Fruit fly (Drosophila melanogaster): Measurements from ENCODE around the gene CG34448.

Gene CG34448

DNA sequence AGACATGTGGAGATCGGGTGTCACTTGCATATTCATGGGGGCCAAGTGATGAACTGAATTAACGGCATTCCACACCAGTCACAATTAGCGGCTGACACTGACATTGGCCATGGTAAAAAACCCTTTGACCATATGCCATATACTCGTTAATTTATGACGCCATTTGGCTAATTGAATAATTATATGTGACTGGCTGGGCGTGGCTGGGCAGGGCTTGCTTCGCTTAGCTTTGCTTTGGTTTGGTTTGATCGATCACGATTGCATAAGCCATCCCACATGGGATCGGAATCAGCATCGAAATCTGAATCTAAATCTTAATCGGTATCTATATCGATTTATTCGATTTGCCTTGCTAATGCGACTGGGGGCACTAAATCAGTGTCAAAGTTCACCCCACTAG, 11.8 kb upstream of the CG34448 start:
- TF ChIP-seq foxo (GFP tag; optimal IDR thresholded peaks at IDR 0.05) (no peak), Dif (GFP tag; optimal IDR thresholded peaks at IDR 0.05; ENCODE audit: partially characterized antibody) (no peak), Myc (optimal IDR thresholded peaks at IDR 0.05) (no peak), Vsx2 (GFP tag; optimal IDR thresholded peaks at IDR 0.05; ENCODE audit: partially characterized antibody) (no peak), HLH106 (tag; optimal IDR thresholded peaks at IDR 0.05) (no peak), psq (GFP tag; optimal IDR thresholded peaks at IDR 0.05) (no peak), woc (GFP tag; optimal IDR thresholded peaks at IDR 0.05) (no peak), ey (GFP tag; optimal IDR thresholded peaks at IDR 0.05) (no peak), usp (GFP tag; optimal IDR thresholded peaks at IDR 0.05) (no peak), dmrt93B (GFP tag; optimal IDR thresholded peaks at IDR 0.05) (no peak)

DNA sequence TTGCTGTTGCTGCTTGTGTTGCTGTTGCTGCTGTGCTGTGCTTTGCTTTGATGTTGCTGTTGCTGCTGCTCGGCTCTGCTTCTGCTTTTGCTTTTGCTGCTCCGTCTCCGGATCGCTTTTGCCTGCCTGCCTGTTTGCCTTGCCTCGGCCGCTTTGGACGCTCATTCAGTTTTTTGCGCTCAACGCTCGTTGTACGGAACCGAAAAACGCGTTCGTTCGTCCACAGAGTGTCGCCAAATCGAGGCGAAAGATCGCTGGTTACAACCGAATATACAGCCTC, 10.4 kb upstream of the CG34448 start, which contains the start of gene dpp:
Gene dpp, plus strand, starts transcription at position 164 of the 280 bp plus-strand sequence.
- TF ChIP-seq Myc (optimal IDR thresholded peaks at IDR 0.05) (no peak), Dfd (GFP tag; optimal IDR thresholded peaks at IDR 0.05) (peak; percentile 63)

DNA sequence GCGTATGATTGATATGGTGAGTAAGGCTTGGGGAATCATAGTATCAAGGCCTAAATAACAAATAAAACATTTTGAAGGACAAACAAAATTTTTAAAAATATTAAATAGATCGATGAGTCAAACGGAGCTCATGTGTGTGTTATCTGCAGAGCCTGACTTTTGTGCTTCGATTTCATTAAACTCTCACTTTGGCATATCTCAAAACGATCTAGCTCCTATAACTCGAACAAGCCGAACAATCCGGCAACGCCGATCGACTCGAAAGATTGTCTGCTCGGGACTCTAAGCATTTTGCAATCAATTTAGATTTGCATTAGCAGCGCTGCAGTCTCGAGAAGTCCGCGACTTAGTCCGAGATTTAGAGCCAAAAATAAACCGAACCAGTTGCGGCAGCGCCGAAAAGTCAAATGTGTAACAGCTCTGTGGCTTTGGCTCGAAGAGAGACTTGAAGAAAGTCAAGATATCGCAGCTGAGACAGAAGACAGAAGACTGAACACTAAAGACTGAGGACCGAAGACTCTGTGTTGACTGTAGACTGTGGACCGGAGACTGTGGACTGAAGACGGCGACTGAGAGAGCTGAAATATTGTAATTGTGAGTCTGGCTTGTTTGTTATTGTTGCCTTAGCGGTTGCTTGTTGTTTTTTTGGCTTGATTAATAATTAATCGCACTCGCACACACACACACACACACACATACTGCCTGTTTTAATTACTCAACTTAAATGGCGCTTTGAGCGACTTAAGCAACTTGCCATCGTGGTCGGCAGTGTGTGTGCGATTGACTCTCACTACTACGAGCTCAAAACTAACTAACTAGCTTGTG, 9.8 kb upstream of the CG34448 start:
- peak; percentile 87 for TF ChIP-seq Dfd (GFP tag; optimal IDR thresholded peaks at IDR 0.05)
- TF ChIP-seq CG32264 (GFP tag; optimal IDR thresholded peaks at IDR 0.05), result no peak

DNA sequence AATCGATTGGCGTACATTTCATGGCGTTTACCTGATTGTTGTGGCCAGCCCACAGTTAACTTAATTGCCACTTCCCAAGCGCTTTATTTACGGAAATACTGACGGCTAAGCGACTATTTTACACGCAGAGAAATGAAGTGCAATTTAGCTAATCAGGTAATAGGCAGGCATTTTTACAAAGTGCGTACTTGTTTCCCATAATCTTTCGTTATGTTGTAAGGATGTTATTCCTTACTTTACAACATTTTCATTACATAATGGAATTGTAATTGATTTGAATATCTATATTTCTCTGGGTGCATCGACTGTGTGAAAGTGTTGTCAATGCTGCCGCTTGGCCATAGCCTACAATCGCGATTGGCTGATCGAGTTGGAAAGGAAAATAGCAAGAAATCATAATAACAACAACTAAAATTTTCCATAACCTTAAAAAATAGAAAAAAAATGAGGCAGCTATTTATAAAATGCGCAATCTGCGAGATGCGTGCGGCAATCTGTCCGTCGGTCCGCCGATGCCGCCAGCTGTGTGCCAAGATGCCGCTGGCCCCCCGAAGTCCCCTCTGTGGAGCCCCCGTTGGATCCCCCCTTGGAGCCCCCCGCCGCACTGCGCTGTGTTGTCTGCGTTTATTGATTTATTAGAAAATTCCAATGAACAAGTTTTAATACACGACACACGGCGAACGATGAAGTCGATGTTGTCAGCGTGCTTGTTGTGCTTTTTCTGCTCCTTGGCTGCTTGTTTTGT, 8.9 kb upstream of the CG34448 start:
- TF ChIP-seq fru (GFP tag; optimal IDR thresholded peaks at IDR 0.05) (peak; percentile 7), foxo (GFP tag; optimal IDR thresholded peaks at IDR 0.05) (peak in 1 of 2 experiments; percentile 7), Dfd (GFP tag; optimal IDR thresholded peaks at IDR 0.05) (peak; percentile 98), psq (GFP tag; optimal IDR thresholded peaks at IDR 0.05) (no peak), h (GFP tag; optimal IDR thresholded peaks at IDR 0.05) (peak; percentile 25), sv (GFP tag; optimal IDR thresholded peaks at IDR 0.05) (peak; percentile 10), Rel (GFP tag; optimal IDR thresholded peaks at IDR 0.05) (no peak), Rel (tag; optimal IDR thresholded peaks at IDR 0.05) (no peak), rgr (GFP tag; optimal IDR thresholded peaks at IDR 0.05) (peak; percentile 16)

DNA sequence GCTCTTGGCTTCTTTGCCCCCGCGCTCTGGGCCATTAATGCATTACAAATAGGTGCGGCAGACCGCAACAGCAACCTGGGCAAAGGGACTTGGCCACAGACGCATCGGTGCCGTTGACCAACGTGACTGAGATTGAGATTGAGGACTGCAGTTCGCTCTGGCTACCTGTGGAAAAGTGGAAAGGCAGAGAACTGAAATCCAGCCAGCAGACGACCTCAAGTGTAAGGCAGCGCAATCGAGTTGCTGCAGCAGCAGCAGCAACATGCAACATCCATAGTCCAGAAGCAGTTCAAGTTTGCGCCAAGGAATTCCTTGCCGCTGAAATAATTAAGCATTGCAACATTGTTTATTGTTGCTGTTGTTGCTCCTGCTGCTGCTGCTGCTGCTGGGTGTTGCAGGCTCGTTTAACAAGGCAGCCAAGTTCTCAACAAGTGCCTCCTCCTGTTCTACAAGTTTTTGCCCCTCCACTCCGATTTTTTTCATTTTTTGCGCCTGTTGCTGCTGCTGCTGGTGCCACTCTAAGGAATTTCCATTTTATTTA, 8.0 kb upstream of the CG34448 start:
- TF ChIP-seq brk (GFP tag; optimal IDR thresholded peaks at IDR 0.05) (no peak), CG9705 (GFP tag; optimal IDR thresholded peaks at IDR 0.05) (no peak)

DNA sequence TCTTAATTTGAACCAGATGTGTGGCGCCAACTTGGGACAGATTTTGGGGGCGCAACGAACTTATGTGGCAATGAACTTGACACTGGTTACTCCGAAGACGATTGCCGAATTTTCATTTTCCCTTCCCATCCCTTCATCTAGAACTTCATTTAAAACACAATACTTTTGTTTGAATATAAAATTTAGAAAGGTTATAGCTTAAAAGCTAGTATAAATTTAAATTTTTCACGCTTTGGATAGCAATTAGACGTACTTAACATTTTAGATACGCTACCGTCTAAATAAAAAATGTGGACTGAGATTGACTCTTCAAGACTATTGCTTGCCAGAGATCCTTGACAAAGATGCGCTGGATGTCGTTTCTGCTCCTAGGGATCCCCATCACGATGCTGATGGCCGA, 6.7 kb upstream of the CG34448 start, which contains the start of gene CG44139:
Gene CG44139, plus strand, starts transcription at position 301 of the 400 bp plus-strand sequence.
- TF ChIP-seq Hnf4 (GFP tag; optimal IDR thresholded peaks at IDR 0.05) (no peak), tai (GFP tag; optimal IDR thresholded peaks at IDR 0.05) (no peak), CG32264 (GFP tag; optimal IDR thresholded peaks at IDR 0.05) (no peak), dl (GFP tag; optimal IDR thresholded peaks at IDR 0.05; ENCODE audit: insufficient read depth in 1 of 2, partially characterized antibody in 2 of 2) (no peak), GATAd (GFP tag; optimal IDR thresholded peaks at IDR 0.05) (no peak), Dfd (GFP tag; optimal IDR thresholded peaks at IDR 0.05) (no peak), Jra (GFP tag; optimal IDR thresholded peaks at IDR 0.05) (no peak)

DNA sequence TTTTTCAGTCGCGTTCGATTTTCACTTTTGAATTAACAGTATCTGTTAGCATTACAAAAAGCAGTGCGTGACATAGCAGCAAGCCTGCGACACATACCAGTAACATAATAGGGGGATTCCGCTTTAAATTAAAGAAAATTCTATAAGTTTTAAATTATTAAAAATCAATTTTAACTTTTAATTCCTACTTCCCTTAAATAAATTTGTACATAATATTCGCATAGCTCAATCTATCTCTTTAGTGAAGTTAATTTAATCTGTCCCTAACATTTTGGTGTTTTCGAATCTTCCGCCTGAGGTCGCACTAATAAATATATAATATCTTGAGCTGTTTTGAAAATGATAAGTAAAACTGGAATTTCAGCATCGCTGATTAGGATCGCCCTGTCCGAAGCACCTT, 2.7 kb upstream of the CG34448 start, which contains the start of gene CG9886:
Gene CG9886, plus strand, starts transcription at position 341 of the 400 bp plus-strand sequence.
- TF ChIP-seq HLH106 (tag; optimal IDR thresholded peaks at IDR 0.05) (peak; percentile 68), rgr (GFP tag; optimal IDR thresholded peaks at IDR 0.05) (peak; percentile 39), Hnf4 (GFP tag; optimal IDR thresholded peaks at IDR 0.05) (peak; percentile 32), CG9705 (GFP tag; optimal IDR thresholded peaks at IDR 0.05) (no peak), Jra (GFP tag; optimal IDR thresholded peaks at IDR 0.05) (peak; percentile 2), fru (GFP tag; optimal IDR thresholded peaks at IDR 0.05) (peak; percentile 53), OdsH (GFP tag; optimal IDR thresholded peaks at IDR 0.05) (peak; percentile 21), sv (GFP tag; optimal IDR thresholded peaks at IDR 0.05) (peak; percentile 63), ey (GFP tag; optimal IDR thresholded peaks at IDR 0.05) (peak; percentile 25), Myc (optimal IDR thresholded peaks at IDR 0.05) (no peak), woc (GFP tag; optimal IDR thresholded peaks at IDR 0.05) (peak; percentile 12), Dfd (GFP tag; optimal IDR thresholded peaks at IDR 0.05) (no peak), Dif (GFP tag; optimal IDR thresholded peaks at IDR 0.05; ENCODE audit: partially characterized antibody) (peak; percentile 65), psq (GFP tag; optimal IDR thresholded peaks at IDR 0.05) (peak; percentile 25), CG32264 (GFP tag; optimal IDR thresholded peaks at IDR 0.05) (no peak), foxo (GFP tag; optimal IDR thresholded peaks at IDR 0.05) (peak in 1 of 2 experiments; percentile 53), pan (optimal IDR thresholded peaks at IDR 0.05) (no peak), h (GFP tag; optimal IDR thresholded peaks at IDR 0.05) (peak; percentile 52), Hr78 (GFP tag; optimal IDR thresholded peaks at IDR 0.05) (no peak), brk (GFP tag; optimal IDR thresholded peaks at IDR 0.05) (peak; percentile 64), sage (GFP tag; optimal IDR thresholded peaks at IDR 0.05) (peak; percentile 28)

All from whole organism, wandering third instar larva.